Worm (Caenorhabditis elegans) whole organism, mixed stage, embryonic: ENCODE measurements around the gene glc-3.

ENCODE experiments used
- blmp-1 ChIP-seq: fragments of 150-350 bp; optimal IDR thresholded peaks from 2 replicates; lab custom pipeline; 2014; ENCODE audit warnings: missing biosample characterization, missing genetic modification characterization
- elt-3 ChIP-seq: fragments of 150-350 bp; optimal IDR thresholded peaks from 2 replicates; lab custom pipeline; 2014; ENCODE audit warnings: missing biosample characterization, missing genetic modification characterization
- lsy-2 ChIP-seq: fragments of 150-350 bp; optimal IDR thresholded peaks from 2 replicates; lab custom pipeline; 2014; ENCODE audit warnings: missing biosample characterization, missing genetic modification characterization
- mep-1 ChIP-seq: fragments of 150-350 bp; optimal IDR thresholded peaks from 2 replicates; lab custom pipeline; 2017; ENCODE audit warnings: missing biosample characterization, missing genetic modification reagents, missing genetic modification characterization, inconsistent platforms
- nhr-237 ChIP-seq: fragments of 150-350 bp; optimal IDR thresholded peaks from 2 replicates; lab custom pipeline; 2014; ENCODE audit warnings: missing biosample characterization, missing genetic modification characterization
- nhr-28 ChIP-seq: fragments of 150-350 bp; optimal IDR thresholded peaks from 2 replicates; lab custom pipeline; 2014; ENCODE audit warnings: missing biosample characterization, missing genetic modification characterization
- nhr-76 ChIP-seq: sonication (generic microtip); optimal IDR thresholded peaks from 2 replicates; lab custom pipeline; 2017; ENCODE audit warnings: missing biosample characterization, missing genetic modification characterization
- pha-4 ChIP-seq: fragments of 150-350 bp; optimal IDR thresholded peaks from 2 replicates; lab custom pipeline; 2018; ENCODE audit warnings: missing biosample characterization, missing genetic modification reagents, missing genetic modification characterization
- snpc-4 ChIP-seq: fragments of 150-350 bp; optimal IDR thresholded peaks from 2 replicates; lab custom pipeline; 2014; ENCODE audit warnings: missing biosample characterization, missing genetic modification characterization
- unc-39 ChIP-seq: fragments of 150-350 bp; optimal IDR thresholded peaks from 2 replicates; lab custom pipeline; 2014; ENCODE audit warnings: missing biosample characterization, missing genetic modification characterization
- unc-62 ChIP-seq: fragments of 150-350 bp; optimal IDR thresholded peaks from 2 replicates; lab custom pipeline; 2014; ENCODE audit warnings: missing biosample characterization, missing genetic modification reagents, missing genetic modification characterization
- ztf-11 ChIP-seq: fragments of 150-350 bp; optimal IDR thresholded peaks from 2 replicates; lab custom pipeline; 2014; ENCODE audit warnings: missing biosample characterization, missing genetic modification characterization

DNA sequence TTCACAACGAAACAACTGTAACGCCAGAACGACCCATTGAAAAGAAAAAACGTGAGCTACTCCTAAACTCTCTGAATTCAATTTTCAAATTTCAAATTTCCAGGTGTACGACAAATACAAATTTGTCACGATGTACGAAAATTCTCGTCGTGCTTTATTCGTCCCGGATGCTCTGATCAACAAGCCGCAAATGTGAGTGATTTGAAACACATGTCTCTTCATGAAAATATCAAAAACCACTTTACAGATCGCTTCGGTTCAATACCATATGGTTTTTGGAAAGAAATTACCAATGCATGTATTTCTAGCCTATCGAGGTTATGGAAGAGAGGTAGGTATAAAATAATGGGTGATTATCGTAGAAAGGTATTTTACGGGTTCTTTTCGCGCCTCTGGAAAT is 6.5 kb downstream of the glc-3 start:
- TF ChIP-seq lsy-2 (no peak), mep-1 (tag; lab: Kevin White, UChicago) (no peak), ztf-11 (tag; lab: Kevin White, UChicago) (no peak), nhr-28 (no peak), unc-39 (tag; lab: Kevin White, UChicago) (no peak), blmp-1 (tag; lab: Kevin White, UChicago) (no peak), nhr-237 (tag; lab: Kevin White, UChicago) (no peak), pha-4 (no peak), nhr-76 (tag; lab: Kevin White, UChicago) (no peak), elt-3 (tag; lab: Kevin White, UChicago) (no peak), snpc-4 (tag; lab: Kevin White, UChicago) (no peak), unc-62 (GFP tag; lab: Kevin White, UChicago) (no peak)
